Worm (Caenorhabditis elegans): ENCODE measurements around the gene sur-7.

ce11 chrX:16327229-16327628, 49.2 kb upstream of the sur-7 start:
- TF ChIP-seq nhr-11 (tag; optimal IDR thresholded peaks at IDR 0.05) (no peak), ama-1 (optimal IDR thresholded peaks at IDR 0.05) (no peak), ceh-48 (tag; optimal IDR thresholded peaks at IDR 0.05) (no peak), unc-86 (tag; optimal IDR thresholded peaks at IDR 0.05) (no peak), sox-2 (GFP tag; IDR thresholded peaks at IDR 0.05) (no peak), ztf-16 (tag; optimal IDR thresholded peaks at IDR 0.05) (no peak), pag-3 (tag; optimal IDR thresholded peaks at IDR 0.05; ENCODE audit: borderline replicate concordance) (no peak), ceh-2 (tag; optimal IDR thresholded peaks at IDR 0.05) (no peak), dmd-4 (tag; optimal IDR thresholded peaks at IDR 0.05; ENCODE audit: borderline replicate concordance) (no peak)

All from whole organism, late embryonic.